Fruit fly (Drosophila melanogaster): Measurements from ENCODE around the gene CG4842.

The CG4842 gene

DNA sequence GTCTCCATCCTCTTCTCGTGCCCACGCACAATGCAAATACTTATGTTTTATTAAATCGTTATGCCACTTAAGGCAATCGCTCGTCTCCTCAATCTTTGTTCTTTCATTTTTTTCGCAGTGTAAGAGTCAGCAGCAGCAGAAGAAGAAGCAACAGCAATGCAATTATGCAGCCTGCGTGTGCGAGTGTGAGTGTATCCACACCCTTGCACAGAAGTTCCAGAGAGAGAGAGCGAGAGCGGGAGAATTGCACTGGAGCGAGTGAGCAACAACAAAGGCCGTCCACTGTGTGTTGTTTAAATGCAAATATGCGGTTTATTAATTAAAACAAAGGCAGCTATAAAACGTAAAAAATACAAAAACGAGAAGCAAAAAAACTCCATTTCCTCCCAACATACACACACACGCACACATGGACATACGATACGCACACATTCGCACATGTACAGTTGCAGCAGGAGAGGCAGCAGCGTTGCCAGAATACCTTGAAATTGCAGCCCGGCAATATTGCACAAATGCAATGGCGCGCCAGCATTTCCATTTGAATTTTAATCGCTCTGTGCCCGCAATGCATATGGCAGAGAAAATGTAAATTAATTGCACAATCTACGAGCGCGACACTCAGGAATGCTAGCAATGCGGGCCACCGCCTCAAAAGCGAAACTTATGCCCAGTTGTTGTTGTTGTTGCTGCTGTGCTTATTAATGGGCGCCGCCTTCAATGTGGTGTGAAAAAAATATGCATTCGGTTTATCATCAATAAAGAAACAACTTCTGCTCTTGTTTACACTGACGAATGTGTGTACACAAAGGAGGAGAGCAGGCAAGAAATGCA is 40.6 kb downstream of the CG4842 start (continued):
- TF ChIP-seq CoRest (tag; optimal IDR thresholded peaks at IDR 0.05) (peak; percentile 10), CG12071 (GFP tag; optimal IDR thresholded peaks at IDR 0.05) (no peak), lilli (GFP tag; optimal IDR thresholded peaks at IDR 0.05) (no peak), CG30431 (GFP tag; optimal IDR thresholded peaks at IDR 0.05) (peak; percentile 17), peb (GFP tag; IDR thresholded peaks at IDR 0.05) (0 out of 2 replicates have a peak, but pooled peaks have one; percentile 19), ham (GFP tag; IDR thresholded peaks at IDR 0.05) (no peak), dmrt11E (tag; optimal IDR thresholded peaks at IDR 0.05) (peak; percentile 71), fd96Cb (tag; optimal IDR thresholded peaks at IDR 0.05) (peak; percentile 6), fd102C (GFP tag; optimal IDR thresholded peaks at IDR 0.05) (peak; percentile 95), CG5180 (GFP tag; optimal IDR thresholded peaks at IDR 0.05) (peak; percentile 46), odd (GFP tag; optimal IDR thresholded peaks at IDR 0.05) (no peak), Hey (tag; optimal IDR thresholded peaks at IDR 0.05) (no peak), CG13424 (tag; optimal IDR thresholded peaks at IDR 0.05) (no peak), CG9727 (GFP tag; optimal IDR thresholded peaks at IDR 0.05) (peak; percentile 89), CG8089 (GFP tag; optimal IDR thresholded peaks at IDR 0.05) (peak; percentile 59), seq (GFP tag; IDR thresholded peaks at IDR 0.05) (no peak), Dfd (GFP tag; optimal IDR thresholded peaks at IDR 0.05) (no peak), knrl (GFP tag; IDR thresholded peaks at IDR 0.05; ENCODE audit: partially characterized antibody) (no peak), CG11456 (GFP tag; IDR thresholded peaks at IDR 0.05) (no peak), Mrtf (GFP tag; IDR thresholded peaks at IDR 0.05) (no peak), BtbVII (GFP tag; optimal IDR thresholded peaks at IDR 0.05) (no peak), sisA (GFP tag; IDR thresholded peaks at IDR 0.05) (no peak), CG1832 (GFP tag; optimal IDR thresholded peaks at IDR 0.05) (no peak), CG7372 (GFP tag; IDR thresholded peaks at IDR 0.05) (no peak), Hr51 (GFP tag; optimal IDR thresholded peaks at IDR 0.05) (peak in 1 of 2 experiments; percentile 76), exex (tag; optimal IDR thresholded peaks at IDR 0.05) (no peak), Sin3A (optimal IDR thresholded peaks at IDR 0.05) (no peak), CG12769 (tag; optimal IDR thresholded peaks at IDR 0.05) (no peak), prd (optimal IDR thresholded peaks at IDR 0.05) (no peak), prd (GFP tag; IDR thresholded peaks at IDR 0.05) (peak; percentile 63), yki (optimal IDR thresholded peaks at IDR 0.05) (no peak), cad (GFP tag; optimal IDR thresholded peaks at IDR 0.05) (no peak), abd-A (tag; optimal IDR thresholded peaks at IDR 0.05) (no peak), CG12155 (GFP tag; optimal IDR thresholded peaks at IDR 0.05) (no peak), lov (optimal IDR thresholded peaks at IDR 0.05) (no peak), lov (GFP tag; IDR thresholded peaks at IDR 0.05) (0 out of 3 replicates have a peak, but pooled peaks have one; percentile 61), CG31365 (tag; optimal IDR thresholded peaks at IDR 0.05) (no peak), pum (GFP tag; optimal IDR thresholded peaks at IDR 0.05) (no peak), btn (GFP tag; optimal IDR thresholded peaks at IDR 0.05) (peak; percentile 51), CG7786 (GFP tag; optimal IDR thresholded peaks at IDR 0.05) (no peak), CG10147 (GFP tag; optimal IDR thresholded peaks at IDR 0.05) (no peak), Rx (GFP tag; IDR thresholded peaks at IDR 0.05) (no peak), Adf1 (GFP tag; IDR thresholded peaks at IDR 0.05) (no peak), Med (GFP tag) (peak; percentile 86), vvl (GFP tag; IDR thresholded peaks at IDR 0.05) (peak; percentile 56; the same call in 1 of the 2 replicates), CG9215 (GFP tag; IDR thresholded peaks at IDR 0.05) (no peak), CG14965 (GFP tag; optimal IDR thresholded peaks at IDR 0.05; ENCODE audit: borderline replicate concordance) (peak; percentile 20), ap (GFP tag; IDR thresholded peaks at IDR 0.05) (no peak), CG8765 (GFP tag; IDR thresholded peaks at IDR 0.05) (no peak), gcm (GFP tag; optimal IDR thresholded peaks at IDR 0.05) (peak; percentile 59), CG3838 (GFP tag; optimal IDR thresholded peaks at IDR 0.05) (no peak)

Measured in whole organism, embryonic.